Fruit fly (Drosophila melanogaster) whole organism, embryonic: ENCODE measurements around the gene RpS20.
A peak's percentile ranks its signal among the peaks of the same experiment; 100 is the strongest.

ENCODE experiments used
- CG12071 ChIP-seq: fragments of 200-800 bp; sonication (Bioruptor generic); optimal IDR thresholded peaks from 3 replicates; lab custom pipeline; 2018; ENCODE audit warnings: missing biosample characterization, mild to moderate bottlenecking, missing genetic modification characterization
- CG16779 ChIP-seq: fragments of 200-800 bp; sonication (Bioruptor generic); IDR thresholded peaks from 2 replicates; pipeline ENCODE4 v1.3.6; 2022; ENCODE audit warnings: missing biosample characterization, missing genetic modification characterization
- CG30403 ChIP-seq: fragments of 200-800 bp; sonication (Bioruptor generic); optimal IDR thresholded peaks from 3 replicates; lab custom pipeline; 2016; ENCODE audit warnings: missing biosample characterization, missing genetic modification characterization
- CG5245 ChIP-seq: fragments of 200-800 bp; sonication (Bioruptor generic); optimal IDR thresholded peaks from 3 replicates; lab custom pipeline; 2016; ENCODE audit warnings: missing biosample characterization, missing genetic modification characterization
- MTF-1 ChIP-seq: fragments of 200-800 bp; sonication (Bioruptor generic); optimal IDR thresholded peaks from 2 replicates; lab custom pipeline; 2018; ENCODE audit warnings: missing biosample characterization, mild to moderate bottlenecking, missing genetic modification characterization, borderline replicate concordance
- cwo ChIP-seq: fragments of 200-800 bp; sonication (Bioruptor generic); optimal IDR thresholded peaks from 3 replicates; lab custom pipeline; 2017; ENCODE audit warnings: missing biosample characterization, missing genetic modification characterization, mild to moderate bottlenecking, moderate library complexity, missing genetic modification reagents

DNA sequence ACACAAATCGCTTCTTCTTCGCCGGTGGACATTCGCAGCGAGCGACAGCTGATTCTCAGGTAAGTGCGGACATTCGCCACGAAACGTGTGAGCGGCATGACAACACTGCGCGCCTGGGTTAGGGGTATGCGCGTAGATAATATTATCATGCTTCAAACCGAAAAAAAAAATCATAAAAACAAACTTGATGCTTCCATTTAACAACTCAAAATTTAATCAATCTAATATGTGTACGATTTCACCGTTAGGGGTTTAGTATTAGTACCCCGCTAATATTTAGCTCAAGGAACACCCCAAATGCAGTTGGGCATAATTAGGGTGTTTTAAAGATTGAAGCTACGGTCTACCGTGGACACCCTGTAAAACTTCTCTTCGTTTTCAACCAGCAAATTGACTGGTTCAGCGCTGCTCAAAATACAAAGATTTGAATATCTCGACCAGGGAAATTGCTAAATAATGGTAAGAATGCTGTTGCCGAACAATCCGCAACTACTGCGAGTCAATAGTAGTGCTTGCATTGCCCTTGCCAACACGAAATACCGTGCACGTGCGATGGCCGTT, at the start of gene RpS20, which contains the start of gene CG17271:
- TF ChIP-seq CG30403 (peak; percentile 96), CG12071 (GFP tag; lab: Kevin White, UChicago) (peak; percentile 79), cwo (GFP tag; lab: Kevin White, UChicago) (peak; percentile 78), MTF-1 (GFP tag; lab: Kevin White, UChicago) (no peak), CG16779 (GFP tag; lab: Robert Waterston, UW) (peak; percentile 74; the same call in 1 of the 2 replicates), CG5245 (GFP tag; lab: Kevin White, UChicago) (peak; percentile 80)
